ENCODE assay signal across 5 worm cellular contexts in genomic region chrIV:3233429-3233885, ce11.
A peak's percentile ranks its signal among the peaks of the same experiment; 100 is the strongest.
TF ChIP-seq lines count a peak whose summit lies in the region.

No protein-coding gene starts in this region.

TF ChIP-seq in whole organism, L1 larva, 84 proteins besides CTCF, POLR2A, EP300 and RAD21 (continues in another document):
- TF ChIP-seq C34B4.2 (tag; optimal IDR thresholded peaks at IDR 0.05; lab: Kevin White, UChicago), result peak; percentile 28
- TF ChIP-seq fkh-10 (GFP tag; optimal IDR thresholded peaks at IDR 0.05; lab: Kevin White, UChicago), result no peak
- TF ChIP-seq lin-13 (GFP tag; optimal IDR thresholded peaks at IDR 0.05; lab: Kevin White, UChicago), result peak; percentile 29
- TF ChIP-seq fos-1 (tag; optimal IDR thresholded peaks at IDR 0.05; lab: Kevin White, UChicago), result peak; percentile 54
- TF ChIP-seq skn-1 (tag; optimal IDR thresholded peaks at IDR 0.05; lab: Kevin White, UChicago), result no peak
- TF ChIP-seq lir-3 (tag; optimal IDR thresholded peaks at IDR 0.05; lab: Kevin White, UChicago; ENCODE audit: poor library complexity), result peak; percentile 22
- peak; percentile 18 to 22 for TF ChIP-seq lin-35 (GFP tag; optimal IDR thresholded peaks at IDR 0.05; lab: Kevin White, UChicago)
- peak; percentile 59 for TF ChIP-seq blmp-1 (tag; optimal IDR thresholded peaks at IDR 0.05; lab: Kevin White, UChicago)
- no peak for TF ChIP-seq irx-1 (tag; optimal IDR thresholded peaks at IDR 0.05; lab: Kevin White, UChicago)
- no peak for TF ChIP-seq pax-3 (tag; optimal IDR thresholded peaks at IDR 0.05; lab: Kevin White, UChicago)
- peak in 1 of 3 experiments; percentile 22 for TF ChIP-seq ceh-82 (tag; optimal IDR thresholded peaks at IDR 0.05; lab: Kevin White, UChicago)
- TF ChIP-seq ceh-63 (GFP tag; optimal IDR thresholded peaks at IDR 0.05; lab: Kevin White, UChicago), result no peak
- TF ChIP-seq rnt-1 (tag; optimal IDR thresholded peaks at IDR 0.05; lab: Kevin White, UChicago), result peak; percentile 71
- peak; percentile 19 for TF ChIP-seq hpl-2 (GFP tag; optimal IDR thresholded peaks at IDR 0.05; lab: Kevin White, UChicago)
- peak; percentile 78 for TF ChIP-seq lin-14 (GFP tag; optimal IDR thresholded peaks at IDR 0.05; lab: Kevin White, UChicago)
- TF ChIP-seq efl-1 (optimal IDR thresholded peaks at IDR 0.05; lab: Kevin White, UChicago), result peak in 1 of 2 experiments; percentile 17
- peak in 1 of 2 experiments; percentile 93 for TF ChIP-seq efl-1 (GFP tag; optimal IDR thresholded peaks at IDR 0.05 in 1 of 2; lab: Kevin White, UChicago)
- peak; percentile 41 for TF ChIP-seq nhr-47 (tag; optimal IDR thresholded peaks at IDR 0.05; lab: Kevin White, UChicago)

TF ChIP-seq in whole organism, L3 larva, 47 proteins besides CTCF, POLR2A, EP300 and RAD21 (continues in another document):
- TF ChIP-seq nhr-25 (tag; optimal IDR thresholded peaks at IDR 0.05; lab: Kevin White, UChicago) (peak; percentile 73), nhr-67 (tag; optimal IDR thresholded peaks at IDR 0.05; lab: Kevin White, UChicago) (no peak), nfya-1 (tag; optimal IDR thresholded peaks at IDR 0.05; lab: Kevin White, UChicago; ENCODE audit: insufficient read depth) (peak; percentile 19), lsy-12 (tag; optimal IDR thresholded peaks at IDR 0.05; lab: Kevin White, UChicago) (peak; percentile 57), nhr-76 (tag; optimal IDR thresholded peaks at IDR 0.05; lab: Kevin White, UChicago) (no peak), ceh-82 (tag; optimal IDR thresholded peaks at IDR 0.05; lab: Kevin White, UChicago) (no peak), sea-2 (GFP tag; optimal IDR thresholded peaks at IDR 0.05; lab: Kevin White, UChicago) (no peak), unc-62 (GFP tag; optimal IDR thresholded peaks at IDR 0.05; lab: Kevin White, UChicago) (no peak), aly-2 (tag; optimal IDR thresholded peaks at IDR 0.05; lab: Kevin White, UChicago) (no peak), jun-1 (tag; optimal IDR thresholded peaks at IDR 0.05; lab: Kevin White, UChicago) (peak; percentile 23), skn-1 (tag; optimal IDR thresholded peaks at IDR 0.05; lab: Kevin White, UChicago) (no peak), pha-4 (tag; optimal IDR thresholded peaks at IDR 0.05; lab: Kevin White, UChicago) (peak; percentile 47), tbx-2 (tag; optimal IDR thresholded peaks at IDR 0.05; lab: Kevin White, UChicago) (peak; percentile 12), ceh-28 (tag; optimal IDR thresholded peaks at IDR 0.05; lab: Kevin White, UChicago) (peak; percentile 72), mml-1 (tag; optimal IDR thresholded peaks at IDR 0.05; lab: Kevin White, UChicago) (no peak), nhr-77 (tag; optimal IDR thresholded peaks at IDR 0.05; lab: Kevin White, UChicago) (no peak), nhr-23 (tag; optimal IDR thresholded peaks at IDR 0.05; lab: Kevin White, UChicago) (peak; percentile 64), pqm-1 (tag; optimal IDR thresholded peaks at IDR 0.05; lab: Kevin White, UChicago) (no peak), hmg-11 (tag; optimal IDR thresholded peaks at IDR 0.05; lab: Kevin White, UChicago) (no peak), R02D3.7 (tag; optimal IDR thresholded peaks at IDR 0.05; lab: Kevin White, UChicago) (no peak)

TF ChIP-seq in whole organism, early embryonic, 17 proteins besides CTCF, POLR2A, EP300 and RAD21:
- peak; percentile 6; the same call in 1 of the 2 replicates for TF ChIP-seq scrt-1 (GFP tag; IDR thresholded peaks at IDR 0.05; lab: Robert Waterston, UW)
- TF ChIP-seq ama-1 (optimal IDR thresholded peaks at IDR 0.05; lab: Kevin White, UChicago), result peak; percentile 25
- peak; percentile 84 for TF ChIP-seq aly-1 (tag; optimal IDR thresholded peaks at IDR 0.05; lab: Kevin White, UChicago)
- no peak for TF ChIP-seq hmbx-1 (tag; optimal IDR thresholded peaks at IDR 0.05; lab: Kevin White, UChicago)
- no peak for TF ChIP-seq B0310.2 (tag; optimal IDR thresholded peaks at IDR 0.05; lab: Kevin White, UChicago)

TF ChIP-seq in whole organism, midembryonic, 9 proteins besides CTCF, POLR2A, EP300 and RAD21:
- TF ChIP-seq cog-1 (tag; optimal IDR thresholded peaks at IDR 0.05; lab: Kevin White, UChicago), result no peak
- TF ChIP-seq ztf-29 (GFP tag; IDR thresholded peaks at IDR 0.05; lab: Robert Waterston, UW), result peak; percentile 36; the same call in 1 of the 2 replicates
- TF ChIP-seq flt-1 (GFP tag; IDR thresholded peaks at IDR 0.05; lab: Robert Waterston, UW), result 0 out of 2 replicates have a peak, but pooled peaks have one; percentile 3
- TF ChIP-seq klf-2 (GFP tag; conservative IDR thresholded peaks at IDR 0.05; lab: Robert Waterston, UW), result no peak
- no peak for TF ChIP-seq ztf-23 (GFP tag; IDR thresholded peaks at IDR 0.05; lab: Robert Waterston, UW)
- TF ChIP-seq T22C8.4 (GFP tag; IDR thresholded peaks at IDR 0.05; lab: Robert Waterston, UW), result no peak

TF ChIP-seq in whole organism, young adult, 124 proteins besides CTCF, POLR2A, EP300 and RAD21 (continues in another document):
- TF ChIP-seq C17E4.6 (GFP tag; IDR thresholded peaks at IDR 0.05; lab: Robert Waterston, UW) (no peak), unc-130 (GFP tag; optimal IDR thresholded peaks at IDR 0.05; lab: Kevin White, UChicago) (no peak), chd-7 (tag; optimal IDR thresholded peaks at IDR 0.05; lab: Kevin White, UChicago) (no peak), Y56A3A.18 (GFP tag; IDR thresholded peaks at IDR 0.05; lab: Robert Waterston, UW) (no peak), nhr-80 (tag; optimal IDR thresholded peaks at IDR 0.05; lab: Kevin White, UChicago) (peak; percentile 34), hmg-1.2 (GFP tag; IDR thresholded peaks at IDR 0.05; lab: Robert Waterston, UW) (no peak), F33H1.4 (GFP tag; IDR thresholded peaks at IDR 0.05; lab: Robert Waterston, UW) (no peak), B0035.1 (tag; optimal IDR thresholded peaks at IDR 0.05; lab: Kevin White, UChicago) (no peak), Y53G8AR.9 (GFP tag; conservative IDR thresholded peaks at IDR 0.05; lab: Robert Waterston, UW) (no peak), snpc-3.4 (tag; optimal IDR thresholded peaks at IDR 0.05; lab: Kevin White, UChicago) (no peak), ZK185.1 (tag; optimal IDR thresholded peaks at IDR 0.05; lab: Kevin White, UChicago; ENCODE audit: poor library complexity, severe bottlenecking) (peak; percentile 40), mel-28 (tag; optimal IDR thresholded peaks at IDR 0.05; lab: Kevin White, UChicago; ENCODE audit: borderline replicate concordance) (no peak), snpc-4 (GFP tag; optimal IDR thresholded peaks at IDR 0.05; lab: Kevin White, UChicago) (no peak), snpc-4 (tag; optimal IDR thresholded peaks at IDR 0.05; lab: Kevin White, UChicago) (peak in 1 of 4 experiments; percentile 5), F22D6.2 (tag; optimal IDR thresholded peaks at IDR 0.05; lab: Kevin White, UChicago) (no peak), egrh-3 (GFP tag; IDR thresholded peaks at IDR 0.05; lab: Robert Waterston, UW) (peak; percentile 69), mcd-1 (GFP tag; IDR thresholded peaks at IDR 0.05; lab: Robert Waterston, UW) (peak; percentile 39; the same call in 1 of the 2 replicates), let-607 (tag; optimal IDR thresholded peaks at IDR 0.05; lab: Kevin White, UChicago) (peak in 1 of 2 experiments; percentile 35), bed-1 (GFP tag; IDR thresholded peaks at IDR 0.05; lab: Robert Waterston, UW) (no peak), hlh-26 (GFP tag; conservative IDR thresholded peaks at IDR 0.05; lab: Robert Waterston, UW) (no peak), ccch-3 (GFP tag; optimal IDR thresholded peaks at IDR 0.05; lab: Kevin White, UChicago) (no peak), B0261.1 (tag; optimal IDR thresholded peaks at IDR 0.05; lab: Kevin White, UChicago) (no peak), rcor-1 (GFP tag; IDR thresholded peaks at IDR 0.05; lab: Robert Waterston, UW) (no peak), ceh-58 (GFP tag; IDR thresholded peaks at IDR 0.05; lab: Robert Waterston, UW) (no peak), him-1 (tag; optimal IDR thresholded peaks at IDR 0.05; lab: Kevin White, UChicago) (no peak), tbp1 (GFP tag; optimal IDR thresholded peaks at IDR 0.05; lab: Kevin White, UChicago) (no peak), nfya-2 (GFP tag; IDR thresholded peaks at IDR 0.05; lab: Robert Waterston, UW) (no peak), egl-18 (GFP tag; IDR thresholded peaks at IDR 0.05; lab: Robert Waterston, UW) (no peak), let-526 (GFP tag; IDR thresholded peaks at IDR 0.05; lab: Robert Waterston, UW) (no peak), ztf-28 (GFP tag; IDR thresholded peaks at IDR 0.05; lab: Robert Waterston, UW) (no peak), attf-5 (GFP tag; optimal IDR thresholded peaks at IDR 0.05; lab: Kevin White, UChicago) (no peak), somi-1 (GFP tag; optimal IDR thresholded peaks at IDR 0.05; lab: Kevin White, UChicago) (peak; percentile 5), lin-54 (GFP tag; optimal IDR thresholded peaks at IDR 0.05; lab: Kevin White, UChicago) (no peak), ztf-22 (GFP tag; optimal IDR thresholded peaks at IDR 0.05; lab: Kevin White, UChicago) (no peak), lin-26 (GFP tag; IDR thresholded peaks at IDR 0.05; lab: Robert Waterston, UW) (no peak), xnd-1 (tag; optimal IDR thresholded peaks at IDR 0.05; lab: Kevin White, UChicago) (no peak), madf-3 (GFP tag; IDR thresholded peaks at IDR 0.05; lab: Robert Waterston, UW) (0 out of 2 replicates have a peak, but pooled peaks have one; percentile 46), zfh-2 (GFP tag; conservative IDR thresholded peaks at IDR 0.05; lab: Robert Waterston, UW) (peak; percentile 83), ztf-3 (GFP tag; optimal IDR thresholded peaks at IDR 0.05; lab: Kevin White, UChicago) (no peak), pbrm-1 (GFP tag; IDR thresholded peaks at IDR 0.05; lab: Robert Waterston, UW) (no peak), ztf-6 (GFP tag; IDR thresholded peaks at IDR 0.05; lab: Robert Waterston, UW) (no peak), sptf-2 (GFP tag; optimal IDR thresholded peaks at IDR 0.05; lab: Kevin White, UChicago) (no peak), madf-10 (tag; optimal IDR thresholded peaks at IDR 0.05; lab: Kevin White, UChicago) (peak; percentile 28), B0336.3 (GFP tag; IDR thresholded peaks at IDR 0.05; lab: Robert Waterston, UW) (no peak; the same call in 1 of the 2 replicates), ztf-26 (tag; optimal IDR thresholded peaks at IDR 0.05; lab: Kevin White, UChicago) (peak; percentile 5), rpc-1 (optimal IDR thresholded peaks at IDR 0.05; lab: Kevin White, UChicago) (no peak), rpc-1 (tag; optimal IDR thresholded peaks at IDR 0.05; lab: Kevin White, UChicago) (no peak), snpc-1.1 (tag; optimal IDR thresholded peaks at IDR 0.05; lab: Kevin White, UChicago; ENCODE audit: insufficient read depth) (no peak), F52B5.7 (tag; optimal IDR thresholded peaks at IDR 0.05; lab: Kevin White, UChicago) (no peak), T07F8.4 (tag; optimal IDR thresholded peaks at IDR 0.05; lab: Kevin White, UChicago) (no peak)

Comparison
In these comparisons a context has a peak if more than half of its experiments do, and no peak if none do; other contexts are left out.
1. Of the 8 proteins assayed by ChIP-seq in both whole organism, young adult and whole organism, L1 larva: peak only in whole organism, young adult: none; only in whole organism, L1 larva: lin-35 and nhr-90; in both: none; in neither: 4; mixed calls (peak in some experiments, not most) for 2.